Worm (Caenorhabditis elegans) whole organism, early embryonic: Measurements from ENCODE around the gene fubl-3.

Experiments
- B0310.2 ChIP-seq: sonication (generic microtip); optimal IDR thresholded peaks from 2 replicates; lab custom pipeline; 2016; ENCODE audit warnings: mild to moderate bottlenecking, missing genetic modification characterization, missing compliant biosample characterization
- F13C5.2 ChIP-seq: sonication (generic microtip); optimal IDR thresholded peaks from 2 replicates; lab custom pipeline; 2017; ENCODE audit warnings: mild to moderate bottlenecking, missing genetic modification characterization, inconsistent platforms, missing compliant biosample characterization
- aly-1 ChIP-seq: sonication (generic microtip); optimal IDR thresholded peaks from 2 replicates; lab custom pipeline; 2016; ENCODE audit warnings: missing genetic modification characterization, missing compliant biosample characterization
- ama-1 ChIP-seq: fragments of 150-350 bp; optimal IDR thresholded peaks from 2 replicates; lab custom pipeline; 2014
- ceh-36 ChIP-seq: sonication (generic microtip); optimal IDR thresholded peaks from 2 replicates; lab custom pipeline; 2016; ENCODE audit warnings: missing genetic modification characterization, inconsistent platforms, missing compliant biosample characterization
- ets-7 ChIP-seq: sonication (generic microtip); optimal IDR thresholded peaks from 2 replicates; lab custom pipeline; 2016; ENCODE audit warnings: missing genotype, missing genetic modification characterization, missing compliant biosample characterization
- hnd-1 ChIP-seq: sonication (generic microtip); optimal IDR thresholded peaks from 2 replicates; lab custom pipeline; 2016; ENCODE audit warnings: missing genetic modification characterization, missing compliant biosample characterization
- scrt-1 ChIP-seq: fragments of 200-800 bp; sonication (Bioruptor generic); IDR thresholded peaks from 2 replicates; pipeline ENCODE4 v1.3.6; 2022; ENCODE audit warnings: missing genetic modification characterization, missing compliant biosample characterization

DNA sequence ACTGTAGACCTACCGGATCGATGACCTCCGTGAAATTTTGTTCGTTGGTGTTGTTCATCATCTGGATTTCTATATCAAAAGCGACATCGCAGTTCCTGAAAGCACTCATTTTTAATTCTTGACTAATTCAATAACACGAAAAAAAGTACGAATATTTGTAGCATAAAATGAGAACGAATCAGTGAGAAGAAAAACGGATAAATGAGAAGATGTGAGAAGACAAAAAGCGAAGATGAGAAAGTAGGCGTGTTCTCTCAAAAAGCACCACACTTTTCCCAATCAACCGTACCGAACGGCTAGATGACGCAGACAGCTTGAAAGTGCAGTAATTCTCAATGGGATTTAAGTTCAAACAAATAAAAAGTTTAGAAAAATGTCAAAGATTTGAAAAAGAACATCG is 52.5 kb downstream of the fubl-3 start, which contains the start of gene npr-24:
- no peak for TF ChIP-seq ets-7 (tag; lab: Kevin White, UChicago)
- no peak for TF ChIP-seq hnd-1 (tag; lab: Kevin White, UChicago)
- TF ChIP-seq B0310.2 (tag; lab: Kevin White, UChicago), result no peak
- TF ChIP-seq ceh-36 (tag; lab: Kevin White, UChicago), result no peak
- no peak for TF ChIP-seq ama-1 (lab: Kevin White, UChicago)
- no peak for TF ChIP-seq F13C5.2 (tag; lab: Kevin White, UChicago)
- TF ChIP-seq aly-1 (tag; lab: Kevin White, UChicago), result no peak
- no peak for TF ChIP-seq scrt-1
